ENCODE assay signal across 2 worm cellular contexts in the genomic region with DNA sequence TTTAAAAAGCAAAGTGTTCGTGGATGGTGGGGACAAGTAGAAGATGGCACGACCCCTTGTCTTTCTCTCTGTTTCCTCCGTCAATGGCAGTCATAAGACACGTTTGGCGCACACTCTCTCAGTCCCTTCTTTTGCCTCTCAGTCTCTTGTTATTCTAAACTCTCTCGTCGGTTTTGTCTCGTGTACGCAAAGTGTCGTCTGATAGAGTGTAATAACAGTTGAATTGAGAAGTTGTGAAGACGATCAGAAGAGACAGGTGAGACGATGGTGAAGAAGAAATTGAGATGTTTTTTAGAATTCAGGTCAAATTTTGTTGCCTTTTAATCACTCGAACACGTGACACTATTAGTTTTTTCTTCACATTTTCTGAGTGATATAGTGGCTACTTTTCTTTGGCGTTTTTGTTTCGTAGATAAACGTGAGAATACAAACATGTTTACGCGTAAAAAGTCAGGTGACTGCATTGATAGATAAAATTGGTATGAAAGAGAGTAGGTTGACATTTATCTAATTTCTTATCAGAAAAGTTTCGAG.
TF ChIP-seq lines count a peak whose summit lies in the region.

A gene (minus strand): TSS at position 267 of the 534 bp plus-strand sequence.

TF ChIP-seq in whole organism, L1 larva, 84 proteins besides CTCF, POLR2A, EP300 and RAD21 (continued from another document):
- TF ChIP-seq lsy-2 (tag; optimal IDR thresholded peaks at IDR 0.05; lab: Kevin White, UChicago) (peak; percentile 77 to 92), fkh-4 (tag; optimal IDR thresholded peaks at IDR 0.05; lab: Kevin White, UChicago; ENCODE audit: borderline replicate concordance) (no peak), tbx-2 (tag; optimal IDR thresholded peaks at IDR 0.05; lab: Kevin White, UChicago) (peak; percentile 83), ceh-90 (tag; optimal IDR thresholded peaks at IDR 0.05; lab: Kevin White, UChicago) (no peak), grh-1 (GFP tag; IDR thresholded peaks at IDR 0.05; lab: Robert Waterston, UW) (peak; percentile 62), unc-86 (tag; optimal IDR thresholded peaks at IDR 0.05; lab: Kevin White, UChicago) (peak; percentile 75), sup-37 (GFP tag; optimal IDR thresholded peaks at IDR 0.05; lab: Kevin White, UChicago) (peak; percentile 15), nhr-47 (tag; optimal IDR thresholded peaks at IDR 0.05; lab: Kevin White, UChicago) (peak; percentile 69), fkh-8 (tag; optimal IDR thresholded peaks at IDR 0.05; lab: Kevin White, UChicago) (peak; percentile 82), nhr-237 (tag; optimal IDR thresholded peaks at IDR 0.05; lab: Kevin White, UChicago) (no peak), unc-130 (tag; optimal IDR thresholded peaks at IDR 0.05; lab: Kevin White, UChicago) (peak; percentile 89), pqm-1 (tag; optimal IDR thresholded peaks at IDR 0.05; lab: Kevin White, UChicago) (no peak), ceh-88 (GFP tag; IDR thresholded peaks at IDR 0.05; lab: Robert Waterston, UW) (peak; percentile 63), dsc-1 (tag; optimal IDR thresholded peaks at IDR 0.05; lab: Kevin White, UChicago) (no peak), ceh-82 (tag; optimal IDR thresholded peaks at IDR 0.05; lab: Kevin White, UChicago) (peak; percentile 28 to 80 (median 45)), fkh-10 (GFP tag; optimal IDR thresholded peaks at IDR 0.05; lab: Kevin White, UChicago) (no peak), C16A3.4 (tag; optimal IDR thresholded peaks at IDR 0.05; lab: Kevin White, UChicago) (peak; percentile 80), hlh-4 (tag; optimal IDR thresholded peaks at IDR 0.05; lab: Kevin White, UChicago) (no peak), vab-15 (tag; optimal IDR thresholded peaks at IDR 0.05; lab: Kevin White, UChicago) (peak; percentile 23), zip-4 (GFP tag; optimal IDR thresholded peaks at IDR 0.05; lab: Kevin White, UChicago) (no peak), sox-4 (tag; optimal IDR thresholded peaks at IDR 0.05; lab: Kevin White, UChicago) (no peak), ets-5 (GFP tag; IDR thresholded peaks at IDR 0.05; lab: Robert Waterston, UW) (no peak), F16B12.6 (tag; optimal IDR thresholded peaks at IDR 0.05; lab: Kevin White, UChicago) (peak; percentile 89), hpl-2 (GFP tag; optimal IDR thresholded peaks at IDR 0.05; lab: Kevin White, UChicago) (no peak), snpc-4 (tag; optimal IDR thresholded peaks at IDR 0.05; lab: Kevin White, UChicago) (no peak)

TF ChIP-seq in whole organism, L4 larva, 104 proteins besides CTCF, POLR2A, EP300 and RAD21 (continued from another document):
- TF ChIP-seq snpc-1.2 (GFP tag; IDR thresholded peaks at IDR 0.05; lab: Robert Waterston, UW) (no peak), hlh-11 (tag; optimal IDR thresholded peaks at IDR 0.05; lab: Kevin White, UChicago) (peak; percentile 90), D1046.2 (GFP tag; IDR thresholded peaks at IDR 0.05; lab: Robert Waterston, UW) (no peak), lin-13 (GFP tag; optimal IDR thresholded peaks at IDR 0.05; lab: Kevin White, UChicago) (peak; percentile 71), rbr-2 (tag; optimal IDR thresholded peaks at IDR 0.05; lab: Kevin White, UChicago) (peak; percentile 56), nhr-77 (tag; optimal IDR thresholded peaks at IDR 0.05; lab: Kevin White, UChicago) (peak; percentile 28), ces-1 (GFP tag; optimal IDR thresholded peaks at IDR 0.05; lab: Kevin White, UChicago) (no peak), ceh-44 (GFP tag; IDR thresholded peaks at IDR 0.05; lab: Robert Waterston, UW) (no peak), php-3 (GFP tag; IDR thresholded peaks at IDR 0.05; lab: Robert Waterston, UW) (peak; percentile 82), ceh-32 (tag; optimal IDR thresholded peaks at IDR 0.05; lab: Kevin White, UChicago; ENCODE audit: poor library complexity) (no peak), nhr-237 (tag; optimal IDR thresholded peaks at IDR 0.05; lab: Kevin White, UChicago) (no peak), ctbp-1 (GFP tag; IDR thresholded peaks at IDR 0.05; lab: Robert Waterston, UW) (no peak), lin-15B (tag; optimal IDR thresholded peaks at IDR 0.05; lab: Kevin White, UChicago) (no peak), daf-12 (tag; optimal IDR thresholded peaks at IDR 0.05; lab: Kevin White, UChicago) (no peak), daf-19 (GFP tag; conservative IDR thresholded peaks at IDR 0.05; lab: Robert Waterston, UW) (no peak), vab-7 (GFP tag; IDR thresholded peaks at IDR 0.05; lab: Robert Waterston, UW) (no peak), mep-1 (tag; optimal IDR thresholded peaks at IDR 0.05; lab: Kevin White, UChicago) (peak; percentile 81), F26F4.8 (GFP tag; conservative IDR thresholded peaks at IDR 0.05; lab: Robert Waterston, UW) (no peak), hlh-30 (tag; optimal IDR thresholded peaks at IDR 0.05; lab: Kevin White, UChicago; ENCODE audit: insufficient read depth) (peak; percentile 98), mdt-29 (GFP tag; IDR thresholded peaks at IDR 0.05; lab: Robert Waterston, UW) (no peak), F44E2.7 (GFP tag; IDR thresholded peaks at IDR 0.05; lab: Robert Waterston, UW) (no peak)
